Fruit fly (Drosophila melanogaster) whole organism, embryonic: Measurements from ENCODE around the gene Jon25Bi.

Source experiments
- Atf6 ChIP-seq: fragments of 200-800 bp; sonication (Bioruptor generic); IDR thresholded peaks from 2 replicates; pipeline ENCODE4 v1.3.6; 2022; ENCODE audit warnings: missing biosample characterization, missing genetic modification characterization
- B-H2 ChIP-seq: fragments of 200-800 bp; sonication (Bioruptor generic); optimal IDR thresholded peaks from 2 replicates; lab custom pipeline; 2018; ENCODE audit warnings: missing biosample characterization, mild to moderate bottlenecking, missing genetic modification characterization
- CG10366 ChIP-seq: fragments of 200-800 bp; sonication (Bioruptor generic); IDR thresholded peaks from 2 replicates; pipeline ENCODE4 v1.3.6; 2022; ENCODE audit warnings: missing biosample characterization, missing genetic modification characterization
- CG12071 ChIP-seq: fragments of 200-800 bp; sonication (Bioruptor generic); optimal IDR thresholded peaks from 3 replicates; lab custom pipeline; 2018; ENCODE audit warnings: missing biosample characterization, mild to moderate bottlenecking, missing genetic modification characterization
- CG12155 ChIP-seq: fragments of 200-800 bp; sonication (Bioruptor generic); optimal IDR thresholded peaks from 3 replicates; lab custom pipeline; 2016; ENCODE audit warnings: missing biosample characterization, missing genetic modification characterization
- CG13894 ChIP-seq: fragments of 200-800 bp; sonication (Bioruptor generic); optimal IDR thresholded peaks from 3 replicates; lab custom pipeline; 2018; ENCODE audit warnings: missing biosample characterization, mild to moderate bottlenecking, missing genetic modification characterization, moderate library complexity
- CG14014 ChIP-seq: fragments of 200-800 bp; sonication (Bioruptor generic); IDR thresholded peaks from 2 replicates; pipeline ENCODE4 v1.3.6; 2022; ENCODE audit warnings: missing biosample characterization, missing genetic modification characterization
- CG15269 ChIP-seq: fragments of 200-800 bp; sonication (Bioruptor generic); optimal IDR thresholded peaks from 2 replicates; lab custom pipeline; 2018; ENCODE audit warnings: missing biosample characterization, mild to moderate bottlenecking, missing genetic modification characterization, moderate library complexity
- CG15514 ChIP-seq: fragments of 200-800 bp; sonication (Bioruptor generic); optimal IDR thresholded peaks from 3 replicates; lab custom pipeline; 2017; ENCODE audit warnings: missing biosample characterization, missing genetic modification characterization, mild to moderate bottlenecking, moderate library complexity, missing genetic modification reagents
- CG17328 ChIP-seq: fragments of 200-800 bp; sonication (Bioruptor generic); IDR thresholded peaks from 2 replicates; pipeline ENCODE4 v1.3.6; 2022; ENCODE audit warnings: missing biosample characterization, missing genetic modification characterization
- CG17385 ChIP-seq: fragments of 200-800 bp; sonication (Bioruptor generic); optimal IDR thresholded peaks from 3 replicates; lab custom pipeline; 2018; ENCODE audit warnings: missing biosample characterization, mild to moderate bottlenecking, missing genetic modification characterization
- CG18011 ChIP-seq: fragments of 200-800 bp; sonication (Bioruptor generic); optimal IDR thresholded peaks from 2 replicates; lab custom pipeline; 2017; ENCODE audit warnings: missing biosample characterization, missing genetic modification characterization, mild to moderate bottlenecking, moderate library complexity, missing genotype
- CG18262 ChIP-seq: fragments of 200-800 bp; optimal IDR thresholded peaks from 3 replicates; lab custom pipeline; 2019; ENCODE audit warnings: missing biosample characterization, mild to moderate bottlenecking, missing genetic modification characterization, moderate library complexity
- CG18599 ChIP-seq: fragments of 200-800 bp; sonication (Bioruptor generic); optimal IDR thresholded peaks from 3 replicates; lab custom pipeline; 2017; ENCODE audit warnings: missing biosample characterization, missing genetic modification characterization, mild to moderate bottlenecking, moderate library complexity, missing genetic modification reagents
- CG32532 ChIP-seq: fragments of 200-800 bp; sonication (Bioruptor generic); IDR thresholded peaks from 2 replicates; pipeline ENCODE4 v1.3.6; 2022; ENCODE audit warnings: missing biosample characterization, missing genetic modification characterization
- CG34376 ChIP-seq: fragments of 200-800 bp; sonication (Bioruptor generic); optimal IDR thresholded peaks from 2 replicates; lab custom pipeline; 2018; ENCODE audit warnings: missing biosample characterization, mild to moderate bottlenecking, missing genetic modification characterization
- CG6765 ChIP-seq: fragments of 200-800 bp; sonication (Bioruptor generic); optimal IDR thresholded peaks from 3 replicates; lab custom pipeline; 2017; ENCODE audit warnings: missing biosample characterization, mild to moderate bottlenecking, missing genetic modification characterization
- CG7963 ChIP-seq: fragments of 200-800 bp; sonication (Bioruptor generic); IDR thresholded peaks from 3 replicates; pipeline ENCODE4 v1.3.6; 2022; ENCODE audit warnings: missing biosample characterization, missing genetic modification characterization; ENCODE audit not compliant: partially characterized antibody
- CG8290 ChIP-seq, 3 experiments: fragments of 200-800 bp; sonication (Bioruptor generic); optimal IDR thresholded peaks; 2 replicates each; lab custom pipeline; 2016 to 2019; ENCODE audit warnings: missing biosample characterization in 3 of 3, missing genetic modification characterization in 3 of 3, mild to moderate bottlenecking in 2 of 3, moderate library complexity in 1 of 3
- CG9215 ChIP-seq: fragments of 200-800 bp; sonication (Bioruptor generic); IDR thresholded peaks from 2 replicates; pipeline ENCODE4 v1.3.6; 2022; ENCODE audit warnings: missing biosample characterization, missing genetic modification characterization
- CG9817 ChIP-seq: fragments of 200-800 bp; sonication (Bioruptor generic); optimal IDR thresholded peaks from 2 replicates; lab custom pipeline; 2018; ENCODE audit warnings: missing biosample characterization, mild to moderate bottlenecking, missing genetic modification characterization, moderate library complexity
- Dbx ChIP-seq: fragments of 200-800 bp; sonication (Bioruptor generic); IDR thresholded peaks from 3 replicates; pipeline ENCODE4 v1.3.6; 2022; ENCODE audit warnings: missing biosample characterization, missing genetic modification characterization
- Deaf1 ChIP-seq: fragments of 200-800 bp; optimal IDR thresholded peaks from 3 replicates; lab custom pipeline; 2019; ENCODE audit warnings: missing biosample characterization, mild to moderate bottlenecking, missing genetic modification characterization, moderate library complexity
- Drgx ChIP-seq: fragments of 200-800 bp; sonication (Bioruptor generic); IDR thresholded peaks from 2 replicates; pipeline ENCODE4 v1.3.6; 2022; ENCODE audit warnings: missing biosample characterization, missing genetic modification characterization
- Eip74EF ChIP-seq, 2 experiments: fragments of 200-800 bp in 1 of 2; fragments of >200 bp in 1 of 2; sonication (Bioruptor generic) in 1 of 2; optimal IDR thresholded peaks; 2 replicates each; lab custom pipeline; 2017 to 2019; ENCODE audit warnings: missing biosample characterization in 2 of 2, missing genetic modification characterization in 2 of 2, mild to moderate bottlenecking in 1 of 2, moderate library complexity in 1 of 2
- Fer1 ChIP-seq: fragments of 200-800 bp; sonication (Bioruptor generic); optimal IDR thresholded peaks from 2 replicates; lab custom pipeline; 2017; ENCODE audit warnings: missing biosample characterization, mild to moderate bottlenecking, missing genetic modification characterization
- Hmr ChIP-seq: fragments of 200-800 bp; sonication (Bioruptor generic); optimal IDR thresholded peaks from 3 replicates; lab custom pipeline; 2017; ENCODE audit warnings: mild to moderate bottlenecking, missing biosample characterization, missing genetic modification reagents, missing genetic modification characterization
- Med ChIP-seq: fragments of 200-800 bp; sonication (Bioruptor generic); peaks from one replicate; lab custom pipeline; 2016; ENCODE audit warnings: missing biosample characterization, missing genetic modification characterization, mild to moderate bottlenecking, inconsistent platforms, moderate library complexity
- Meics ChIP-seq: fragments of 200-800 bp; sonication (Bioruptor generic); optimal IDR thresholded peaks from 2 replicates; lab custom pipeline; 2017; ENCODE audit warnings: missing biosample characterization, mild to moderate bottlenecking, missing genetic modification characterization
- Rfx ChIP-seq: fragments of 200-800 bp; sonication (Bioruptor generic); IDR thresholded peaks from 2 replicates; pipeline ENCODE4 v1.3.6; 2022; ENCODE audit warnings: missing biosample characterization, missing genetic modification characterization
- Six4 ChIP-seq: fragments of 200-800 bp; sonication (Bioruptor generic); optimal IDR thresholded peaks from 2 replicates; lab custom pipeline; 2016; ENCODE audit warnings: missing biosample characterization, missing genetic modification characterization
- Taf1 ChIP-seq: fragments of 200-800 bp; sonication (Bioruptor generic); IDR thresholded peaks from 2 replicates; pipeline ENCODE4 v1.3.6; 2022; ENCODE audit warnings: missing biosample characterization, missing genetic modification characterization
- aop ChIP-seq: fragments of 200-800 bp; sonication (Bioruptor generic); IDR thresholded peaks from 2 replicates; pipeline ENCODE4 v1.3.6; 2022; ENCODE audit warnings: missing biosample characterization, missing genetic modification characterization
- ato ChIP-seq: fragments of 200-800 bp; sonication (Bioruptor generic); IDR thresholded peaks from 2 replicates; pipeline ENCODE4 v1.3.6; 2022; ENCODE audit warnings: missing biosample characterization, missing genetic modification characterization; ENCODE audit not compliant: partially characterized antibody
- caup ChIP-seq: fragments of 200-800 bp; sonication (Bioruptor generic); optimal IDR thresholded peaks from 3 replicates; lab custom pipeline; 2017; ENCODE audit warnings: missing biosample characterization, mild to moderate bottlenecking, missing genetic modification characterization, moderate library complexity; ENCODE audit not compliant: severe bottlenecking
- crc ChIP-seq: fragments of 200-800 bp; sonication (Bioruptor generic); optimal IDR thresholded peaks from 2 replicates; lab custom pipeline; 2016; ENCODE audit warnings: missing biosample characterization, missing genetic modification characterization
- fru ChIP-seq: fragments of >200 bp; optimal IDR thresholded peaks from 2 replicates; lab custom pipeline; 2017
- ftz-f1 ChIP-seq: fragments of 200-800 bp; sonication (Bioruptor generic); optimal IDR thresholded peaks from 2 replicates; lab custom pipeline; 2016; ENCODE audit warnings: missing biosample characterization, missing genetic modification characterization
- gro ChIP-seq: fragments of 200-800 bp; sonication (Bioruptor generic); optimal IDR thresholded peaks from 2 replicates; lab custom pipeline; 2016; ENCODE audit warnings: missing biosample characterization, missing genetic modification characterization
- lab ChIP-seq: fragments of 200-800 bp; sonication (Bioruptor generic); optimal IDR thresholded peaks from 3 replicates; lab custom pipeline; 2017; ENCODE audit warnings: missing biosample characterization, missing genetic modification characterization, mild to moderate bottlenecking, moderate library complexity, missing genetic modification reagents
- odd ChIP-seq: fragments of 200-800 bp; sonication (Bioruptor generic); optimal IDR thresholded peaks from 2 replicates; lab custom pipeline; 2017; ENCODE audit warnings: missing biosample characterization, mild to moderate bottlenecking, missing genetic modification characterization
- peb ChIP-seq: fragments of 200-800 bp; sonication (Bioruptor generic); IDR thresholded peaks from 2 replicates; pipeline ENCODE4 v1.3.6; 2022; ENCODE audit warnings: missing biosample characterization, missing genetic modification characterization
- pfk ChIP-seq: fragments of 200-800 bp; sonication (Bioruptor generic); optimal IDR thresholded peaks from 2 replicates; lab custom pipeline; 2018; ENCODE audit warnings: missing biosample characterization, mild to moderate bottlenecking, missing genetic modification characterization, moderate library complexity
- ranshi ChIP-seq: fragments of 200-800 bp; sonication (Bioruptor generic); IDR thresholded peaks from 2 replicates; pipeline ENCODE4 v1.3.6; 2022; ENCODE audit warnings: missing biosample characterization, missing genetic modification characterization
- scrt ChIP-seq: fragments of 200-800 bp; sonication (Bioruptor generic); optimal IDR thresholded peaks from 2 replicates; lab custom pipeline; 2018; ENCODE audit warnings: missing biosample characterization, mild to moderate bottlenecking, missing genetic modification characterization, moderate library complexity
- sens ChIP-seq: fragments of 200-800 bp; sonication (Bioruptor generic); peaks from one replicate; lab custom pipeline; 2016; ENCODE audit warnings: missing biosample characterization, missing genetic modification characterization
- so ChIP-seq: fragments of 200-800 bp; sonication (Bioruptor generic); IDR thresholded peaks from 3 replicates; pipeline ENCODE4 v1.3.6; 2022; ENCODE audit warnings: missing biosample characterization, missing genetic modification characterization
- stc ChIP-seq: fragments of 200-800 bp; sonication (Bioruptor generic); IDR thresholded peaks from 2 replicates; pipeline ENCODE4 v1.3.6; 2022; ENCODE audit warnings: missing biosample characterization, missing genetic modification characterization
- tap ChIP-seq: fragments of 200-800 bp; optimal IDR thresholded peaks from 3 replicates; lab custom pipeline; 2019; ENCODE audit warnings: missing biosample characterization, mild to moderate bottlenecking, missing genetic modification characterization, moderate library complexity

Jon25Bi gene

DNA sequence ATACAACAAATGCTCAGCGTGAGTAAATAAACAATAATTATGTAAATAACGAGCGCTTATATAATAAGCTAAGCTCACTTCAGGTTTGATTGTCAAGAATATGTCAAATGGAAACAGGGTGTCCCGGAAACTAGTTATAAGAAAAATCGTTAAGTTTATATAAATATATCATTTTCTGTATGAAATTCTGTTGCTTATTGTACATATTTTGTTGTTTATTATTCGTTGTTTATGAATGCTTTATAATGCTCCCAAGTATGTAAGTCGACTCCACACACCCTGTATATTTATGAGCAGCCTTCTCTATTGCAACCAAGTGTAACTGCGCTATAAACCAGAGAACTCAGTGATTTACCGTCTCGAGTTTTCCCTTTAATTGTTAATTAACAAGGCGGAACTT, 24.4 kb downstream of the Jon25Bi start (continued):
- TF ChIP-seq CG7963 (GFP tag; lab: Robert Waterston, UW) (no peak), tap (tag; lab: Kevin White, UChicago) (peak; percentile 8), CG18262 (tag; lab: Kevin White, UChicago) (no peak), Eip74EF (GFP tag; optimal IDR thresholded peaks at IDR 0.05; lab: Kevin White, UChicago) (no peak), ftz-f1 (GFP tag; lab: Kevin White, UChicago) (no peak), pfk (GFP tag; lab: Kevin White, UChicago) (no peak), aop (GFP tag; lab: Robert Waterston, UW) (no peak), CG12071 (GFP tag; lab: Kevin White, UChicago) (peak; percentile 1), CG8290 (GFP tag; optimal IDR thresholded peaks at IDR 0.05; lab: Kevin White, UChicago) (no peak), CG8290 (tag; optimal IDR thresholded peaks at IDR 0.05; lab: Kevin White, UChicago) (no peak), ranshi (GFP tag; lab: Robert Waterston, UW) (no peak), Taf1 (GFP tag; lab: Robert Waterston, UW) (no peak), scrt (GFP tag; lab: Kevin White, UChicago) (no peak), gro (GFP tag; lab: Kevin White, UChicago) (no peak), Deaf1 (tag; lab: Kevin White, UChicago) (no peak), CG17328 (GFP tag; lab: Robert Waterston, UW) (no peak), CG15269 (tag; lab: Kevin White, UChicago) (peak; percentile 20), CG10366 (GFP tag; lab: Robert Waterston, UW) (0 out of 2 replicates have a peak, but pooled peaks have one; percentile 8), sens (peak; percentile 83)

dm6 chr2L:4928340-4928739, 26.6 kb downstream of the Jon25Bi start:
- peak; percentile 42; the same call in 1 of the 2 replicates for TF ChIP-seq Rfx (GFP tag; lab: Robert Waterston, UW)
- 0 out of 2 replicates have a peak, but pooled peaks have one; percentile 22 for TF ChIP-seq stc (GFP tag; lab: Robert Waterston, UW)
- peak; percentile 28 for TF ChIP-seq Meics
- TF ChIP-seq CG6765 (GFP tag; lab: Kevin White, UChicago), result peak; percentile 58
- peak; percentile 67 for TF ChIP-seq B-H2
- no peak for TF ChIP-seq crc
- no peak for TF ChIP-seq peb
- peak; percentile 18; the same call in 1 of the 2 replicates for TF ChIP-seq CG14014 (GFP tag; lab: Robert Waterston, UW)
- TF ChIP-seq scrt (GFP tag; lab: Kevin White, UChicago), result peak; percentile 81
- peak; percentile 26 for TF ChIP-seq Med
- peak; percentile 16 for TF ChIP-seq CG34376 (GFP tag; lab: Kevin White, UChicago)
- no peak for TF ChIP-seq Six4 (GFP tag; lab: Kevin White, UChicago)
- peak; percentile 73 for TF ChIP-seq CG18599 (GFP tag; lab: Kevin White, UChicago)
- TF ChIP-seq CG9817 (tag; lab: Kevin White, UChicago), result no peak
- no peak for TF ChIP-seq CG12155 (GFP tag; lab: Kevin White, UChicago)
- peak; percentile 20 for TF ChIP-seq odd (GFP tag; lab: Kevin White, UChicago)
- 0 out of 2 replicates have a peak, but pooled peaks have one; percentile 22 for TF ChIP-seq Drgx (GFP tag; lab: Robert Waterston, UW)
- peak; percentile 45 for TF ChIP-seq CG15514 (GFP tag; lab: Kevin White, UChicago)
- peak; percentile 65; the same call in 1 of the 2 replicates for TF ChIP-seq CG32532 (GFP tag; lab: Robert Waterston, UW)
- TF ChIP-seq Hmr (GFP tag; lab: Kevin White, UChicago), result peak; percentile 70
- TF ChIP-seq fru (lab: Kevin White, UChicago), result no peak
- TF ChIP-seq ato, result no peak
- TF ChIP-seq lab (GFP tag; lab: Kevin White, UChicago), result peak; percentile 68
- TF ChIP-seq CG13894 (tag; lab: Kevin White, UChicago), result peak; percentile 100
- peak; percentile 54 for TF ChIP-seq Atf6 (GFP tag; lab: Robert Waterston, UW)
- peak; percentile 79 for TF ChIP-seq Fer1 (GFP tag; lab: Kevin White, UChicago)
- TF ChIP-seq CG17385, result peak; percentile 17
- TF ChIP-seq CG18011 (GFP tag; lab: Kevin White, UChicago), result no peak
- TF ChIP-seq CG9215 (GFP tag; lab: Robert Waterston, UW), result no peak
- peak; percentile 57; the same call in 1 of the 3 replicates for TF ChIP-seq Dbx (GFP tag; lab: Robert Waterston, UW)
- TF ChIP-seq caup (GFP tag; lab: Kevin White, UChicago), result peak; percentile 31
- 0 out of 3 replicates have a peak, but pooled peaks have one; percentile 34 for TF ChIP-seq so (GFP tag; lab: Robert Waterston, UW)
